Worm (Caenorhabditis elegans) whole organism, late embryonic: ENCODE results near the gene C43D7.7.

ENCODE experiments used
- ahr-1 ChIP-seq: sonication (generic microtip); optimal IDR thresholded peaks from 2 replicates; lab custom pipeline; 2016; ENCODE audit warnings: missing genetic modification characterization, missing compliant biosample characterization
- ceh-18 ChIP-seq: sonication (generic microtip); optimal IDR thresholded peaks from 2 replicates; lab custom pipeline; 2016; ENCODE audit warnings: missing genetic modification characterization, missing compliant biosample characterization
- ceh-31 ChIP-seq: sonication (generic microtip); optimal IDR thresholded peaks from 2 replicates; lab custom pipeline; 2016; ENCODE audit warnings: missing genetic modification characterization, missing compliant biosample characterization
- ceh-34 ChIP-seq: sonication (generic microtip); optimal IDR thresholded peaks from 2 replicates; lab custom pipeline; 2016; ENCODE audit warnings: mild to moderate bottlenecking, missing genetic modification characterization, missing compliant biosample characterization
- ceh-48 ChIP-seq: sonication (generic microtip); optimal IDR thresholded peaks from 2 replicates; lab custom pipeline; 2016; ENCODE audit warnings: missing genetic modification characterization, inconsistent platforms, missing compliant biosample characterization
- ceh-9 ChIP-seq: sonication (generic microtip); optimal IDR thresholded peaks from 2 replicates; lab custom pipeline; 2016; ENCODE audit warnings: mild to moderate bottlenecking, missing genetic modification characterization, inconsistent platforms, missing compliant biosample characterization
- dmd-4 ChIP-seq: sonication (generic microtip); optimal IDR thresholded peaks from 2 replicates; lab custom pipeline; 2016; ENCODE audit warnings: borderline replicate concordance, missing genetic modification characterization, missing compliant biosample characterization
- elt-2 ChIP-seq: sonication (generic microtip); optimal IDR thresholded peaks from 2 replicates; lab custom pipeline; 2016; ENCODE audit warnings: missing genetic modification reagents, missing genetic modification characterization, missing compliant biosample characterization
- ets-4 ChIP-seq: sonication (generic microtip); optimal IDR thresholded peaks from 2 replicates; lab custom pipeline; 2016; ENCODE audit warnings: missing genetic modification characterization, missing compliant biosample characterization
- eyg-1 ChIP-seq: sonication (generic microtip); optimal IDR thresholded peaks from 2 replicates; lab custom pipeline; 2016; ENCODE audit warnings: missing genotype, missing genetic modification characterization, missing compliant biosample characterization
- fax-1 ChIP-seq: sonication (generic microtip); optimal IDR thresholded peaks from 2 replicates; lab custom pipeline; 2016; ENCODE audit warnings: missing genotype, missing genetic modification characterization, missing compliant biosample characterization
- fkh-6 ChIP-seq: sonication (generic microtip); optimal IDR thresholded peaks from 2 replicates; lab custom pipeline; 2016; ENCODE audit warnings: missing genetic modification characterization, missing compliant biosample characterization
- gmeb-2 ChIP-seq: sonication (generic microtip); optimal IDR thresholded peaks from 2 replicates; lab custom pipeline; 2016; ENCODE audit warnings: missing genetic modification characterization, inconsistent platforms, missing compliant biosample characterization
- hlh-30 ChIP-seq: sonication (generic microtip); optimal IDR thresholded peaks from 2 replicates; lab custom pipeline; 2017; ENCODE audit warnings: antibody characterized with exemption, missing genetic modification characterization, missing compliant biosample characterization; ENCODE audit not compliant: insufficient read depth
- hlh-6 ChIP-seq: sonication (generic microtip); optimal IDR thresholded peaks from 2 replicates; lab custom pipeline; 2016; ENCODE audit warnings: missing genotype, missing genetic modification characterization, missing compliant biosample characterization
- hlh-8 ChIP-seq: sonication (generic microtip); optimal IDR thresholded peaks from 2 replicates; lab custom pipeline; 2016; ENCODE audit warnings: missing genotype, missing genetic modification characterization, missing compliant biosample characterization
- lim-6 ChIP-seq: sonication (generic microtip); optimal IDR thresholded peaks from 2 replicates; lab custom pipeline; 2016; ENCODE audit warnings: missing genetic modification characterization, missing compliant biosample characterization
- lin-11 ChIP-seq: fragments of 200-800 bp; sonication (Bioruptor generic); optimal IDR thresholded peaks from 2 replicates; lab custom pipeline; 2018; ENCODE audit warnings: mild to moderate bottlenecking, missing genetic modification characterization, missing compliant biosample characterization
- nfya-1 ChIP-seq: sonication (generic microtip); optimal IDR thresholded peaks from 2 replicates; lab custom pipeline; 2017; ENCODE audit warnings: missing genetic modification characterization, mild to moderate bottlenecking, missing compliant biosample characterization, antibody characterized with exemption, moderate library complexity
- nhr-232 ChIP-seq: sonication (generic microtip); optimal IDR thresholded peaks from 2 replicates; lab custom pipeline; 2016; ENCODE audit warnings: missing genetic modification characterization, missing compliant biosample characterization
- npax-4 ChIP-seq: sonication (generic microtip); optimal IDR thresholded peaks from 2 replicates; lab custom pipeline; 2016; ENCODE audit warnings: missing genetic modification characterization, missing compliant biosample characterization
- odd-2 ChIP-seq: sonication (generic microtip); optimal IDR thresholded peaks from 2 replicates; lab custom pipeline; 2017; ENCODE audit warnings: antibody characterized with exemption, mild to moderate bottlenecking, missing genetic modification characterization, missing compliant biosample characterization
- pag-3 ChIP-seq: sonication (generic microtip); optimal IDR thresholded peaks from 2 replicates; lab custom pipeline; 2016; ENCODE audit warnings: missing compliant biosample characterization, missing genetic modification characterization, borderline replicate concordance
- pat-9 ChIP-seq: fragments of 200-800 bp; sonication (Bioruptor generic); optimal IDR thresholded peaks from 2 replicates; lab custom pipeline; 2018; ENCODE audit warnings: mild to moderate bottlenecking, missing genetic modification characterization, moderate library complexity, missing compliant biosample characterization
- pha-2 ChIP-seq: sonication (generic microtip); optimal IDR thresholded peaks from 2 replicates; lab custom pipeline; 2017; ENCODE audit warnings: mild to moderate bottlenecking, missing genetic modification characterization, missing compliant biosample characterization
- pqm-1 ChIP-seq: sonication (generic microtip); optimal IDR thresholded peaks from 2 replicates; lab custom pipeline; 2016; ENCODE audit warnings: missing genetic modification characterization, missing compliant biosample characterization
- ref-2 ChIP-seq: sonication (generic microtip); optimal IDR thresholded peaks from 2 replicates; lab custom pipeline; 2016; ENCODE audit warnings: missing genetic modification characterization, missing compliant biosample characterization
- sox-2 ChIP-seq: fragments of 200-800 bp; sonication (Bioruptor generic); IDR thresholded peaks from 2 replicates; pipeline ENCODE4 v1.3.6; 2022; ENCODE audit warnings: missing genetic modification reagents, missing genetic modification characterization, missing compliant biosample characterization
- sox-4 ChIP-seq: sonication (generic microtip); optimal IDR thresholded peaks from 2 replicates; lab custom pipeline; 2017; ENCODE audit warnings: mild to moderate bottlenecking, missing genetic modification characterization, inconsistent platforms, missing compliant biosample characterization
- tbx-2 ChIP-seq: sonication (generic microtip); optimal IDR thresholded peaks from 2 replicates; lab custom pipeline; 2016; ENCODE audit warnings: missing genetic modification characterization, missing compliant biosample characterization
- tbx-7 ChIP-seq: sonication (generic microtip); optimal IDR thresholded peaks from 2 replicates; lab custom pipeline; 2016; ENCODE audit warnings: missing genotype, missing genetic modification characterization, missing compliant biosample characterization
- unc-86 ChIP-seq: sonication (generic microtip); optimal IDR thresholded peaks from 2 replicates; lab custom pipeline; 2016; ENCODE audit warnings: missing genetic modification characterization, missing compliant biosample characterization
- zip-5 ChIP-seq: sonication (generic microtip); optimal IDR thresholded peaks from 2 replicates; lab custom pipeline; 2016; ENCODE audit warnings: missing genetic modification characterization, missing compliant biosample characterization
- ztf-16 ChIP-seq: sonication (generic microtip); optimal IDR thresholded peaks from 2 replicates; lab custom pipeline; 2017; ENCODE audit warnings: missing genetic modification characterization, missing compliant biosample characterization

The C43D7.7 gene

ce11 chrV:19288073-19288805, 31.1 kb downstream of the C43D7.7 start, which contains the start of the genes F55C9.3 and fbxb-57:
Gene F55C9.3, minus strand, starts transcription at chrV:19288173.
Gene fbxb-57, plus strand, starts transcription at chrV:19288755.
- TF ChIP-seq tbx-2 (tag; lab: Kevin White, UChicago) = no peak
- TF ChIP-seq pha-2 (tag; lab: Kevin White, UChicago) = no peak
- no peak for TF ChIP-seq hlh-6
- TF ChIP-seq hlh-30 = no peak

DNA sequence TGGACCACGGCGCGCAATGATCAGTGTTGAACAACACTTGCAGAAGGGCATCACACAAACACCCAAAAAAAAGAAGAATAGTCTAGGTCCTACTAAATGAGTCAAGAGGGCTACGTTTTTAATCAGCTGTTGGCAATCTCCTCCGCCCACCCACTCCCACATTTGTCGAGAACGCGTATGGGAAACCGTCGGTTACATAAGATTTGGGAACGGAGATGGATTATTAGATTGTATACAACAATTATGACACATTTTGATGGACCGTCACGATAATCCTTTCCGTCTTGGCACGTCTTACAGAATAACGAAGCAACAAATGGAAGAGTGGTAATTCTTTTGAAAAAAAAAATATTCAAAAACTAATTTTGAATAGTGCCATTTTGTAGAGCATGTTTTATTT, 33.4 kb downstream of the C43D7.7 start:
- TF ChIP-seq pat-9 (tag; lab: Kevin White, UChicago) (no peak), pha-2 (tag; lab: Kevin White, UChicago) (no peak), odd-2 (tag; lab: Kevin White, UChicago) (no peak), sox-4 (tag; lab: Kevin White, UChicago) (no peak), fkh-6 (tag; lab: Kevin White, UChicago) (no peak), ahr-1 (no peak), hlh-30 (no peak), ztf-16 (tag; lab: Kevin White, UChicago) (no peak), lim-6 (tag; lab: Kevin White, UChicago) (no peak)

DNA sequence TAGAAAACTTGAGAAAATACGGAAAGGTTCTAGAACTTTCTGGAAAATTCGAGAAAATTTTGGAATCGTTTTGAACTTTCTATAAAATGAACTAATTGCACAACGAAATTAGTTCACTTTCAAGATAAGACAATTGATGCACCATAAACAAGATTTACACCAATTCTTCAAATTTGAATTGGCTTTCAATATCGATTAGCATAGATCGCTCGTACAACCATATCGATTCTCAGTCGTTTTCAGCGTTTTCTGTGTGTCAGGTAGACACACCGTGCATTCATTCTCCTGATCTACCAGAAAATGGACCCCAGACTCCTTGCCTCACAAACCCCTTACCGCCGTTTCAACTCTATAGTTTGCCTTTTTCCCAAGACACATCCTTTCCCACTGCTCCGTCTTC, 37.0 kb downstream of the C43D7.7 start, which contains the start of gene fbxb-117:
Gene fbxb-117, plus strand, starts transcription at position 301 of the 400 bp plus-strand sequence.
- TF ChIP-seq ceh-31 (tag; lab: Kevin White, UChicago) = no peak
- no peak for TF ChIP-seq dmd-4
- no peak for TF ChIP-seq sox-4 (tag; lab: Kevin White, UChicago)
- no peak for TF ChIP-seq pag-3 (tag; lab: Kevin White, UChicago)
- TF ChIP-seq elt-2 (tag; lab: Kevin White, UChicago) = no peak
- no peak for TF ChIP-seq ref-2
- no peak for TF ChIP-seq ceh-18 (tag; lab: Kevin White, UChicago)
- TF ChIP-seq tbx-7 (tag; lab: Kevin White, UChicago) = no peak
- no peak for TF ChIP-seq zip-5 (tag; lab: Kevin White, UChicago)
- TF ChIP-seq, all 69 proteins: peak for 0

DNA sequence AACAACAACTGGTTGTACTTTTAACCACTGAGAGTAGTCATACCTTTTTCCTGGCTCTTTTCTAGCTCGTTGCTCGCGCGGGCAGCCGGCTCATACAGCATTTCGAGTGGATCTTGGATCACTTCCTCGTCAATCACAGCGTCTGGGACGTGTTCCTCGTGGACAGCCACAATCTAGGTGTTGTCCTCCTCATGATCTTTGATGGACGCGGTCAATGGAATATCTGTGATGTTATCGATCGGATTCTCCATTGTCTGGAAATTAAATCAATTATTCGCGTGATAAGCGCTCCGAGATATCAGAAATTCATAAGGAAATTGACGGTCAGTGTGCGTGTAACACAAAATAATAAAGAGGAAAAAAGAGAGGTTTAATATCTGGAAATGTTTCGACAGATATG, 39.4 kb downstream of the C43D7.7 start, which contains the start of gene F21D9.8:
Gene F21D9.8, minus strand, starts transcription at position 101 of the 400 bp plus-strand sequence.
- TF ChIP-seq nfya-1 (tag; lab: Kevin White, UChicago) = no peak
- no peak for TF ChIP-seq ceh-34 (tag; lab: Kevin White, UChicago)
- no peak for TF ChIP-seq fkh-6 (tag; lab: Kevin White, UChicago)
- TF ChIP-seq pha-2 (tag; lab: Kevin White, UChicago) = no peak
- TF ChIP-seq hlh-8 (tag; lab: Kevin White, UChicago) = no peak
- no peak for TF ChIP-seq ceh-48 (tag; lab: Kevin White, UChicago)
- TF ChIP-seq pag-3 (tag; lab: Kevin White, UChicago) = no peak
- TF ChIP-seq sox-2 (GFP tag; lab: Robert Waterston, UW) = no peak
- no peak for TF ChIP-seq hlh-6
- TF ChIP-seq npax-4 (tag; lab: Kevin White, UChicago) = no peak
- TF ChIP-seq ets-4 (tag; lab: Kevin White, UChicago) = no peak
- TF ChIP-seq lin-11 (tag; lab: Kevin White, UChicago) = no peak
- no peak for TF ChIP-seq gmeb-2 (tag; lab: Kevin White, UChicago)
- TF ChIP-seq eyg-1 (tag; lab: Kevin White, UChicago) = no peak
- no peak for TF ChIP-seq nhr-232 (tag; lab: Kevin White, UChicago)
- TF ChIP-seq unc-86 = no peak
- no peak for TF ChIP-seq ceh-9 (tag; lab: Kevin White, UChicago)
- TF ChIP-seq fax-1 (tag; lab: Kevin White, UChicago) = no peak
- TF ChIP-seq pqm-1 (tag; lab: Kevin White, UChicago) = no peak
- TF ChIP-seq, all 69 proteins: peak for 0
